Worm (Caenorhabditis elegans) whole organism, young adult: ENCODE results near the gene C27D6.1.
A peak's percentile ranks its signal among the peaks of the same experiment; 100 is the strongest.

Experiments
- B0019.2 ChIP-seq: fragments of 200-800 bp; sonication (Bioruptor generic); conservative IDR thresholded peaks from 2 replicates; pipeline ENCODE4 v1.3.6; 2022; ENCODE audit warnings: missing genetic modification reagents, missing genetic modification characterization, missing compliant biosample characterization
- B0336.3 ChIP-seq: fragments of 200-800 bp; sonication (Bioruptor generic); IDR thresholded peaks from 2 replicates; pipeline ENCODE4 v1.3.6; 2022; ENCODE audit warnings: missing genetic modification characterization, missing compliant biosample characterization
- C17E4.6 ChIP-seq: fragments of 200-800 bp; sonication (Bioruptor generic); IDR thresholded peaks from 2 replicates; pipeline ENCODE4 v1.3.6; 2022; ENCODE audit warnings: missing genetic modification reagents, missing genetic modification characterization, missing compliant biosample characterization
- D2030.7 ChIP-seq: fragments of 200-800 bp; sonication (Bioruptor generic); IDR thresholded peaks from 2 replicates; pipeline ENCODE4 v1.3.6; 2022; ENCODE audit warnings: missing genetic modification reagents, missing genetic modification characterization, missing compliant biosample characterization
- F10E7.11 ChIP-seq: sonication (generic microtip); optimal IDR thresholded peaks from 2 replicates; lab custom pipeline; 2017; ENCODE audit warnings: mild to moderate bottlenecking, missing genetic modification characterization, moderate library complexity, missing compliant biosample characterization
- F23B12.7 ChIP-seq: sonication (generic microtip); optimal IDR thresholded peaks from 2 replicates; lab custom pipeline; 2017; ENCODE audit warnings: missing genetic modification characterization, mild to moderate bottlenecking, missing compliant biosample characterization, antibody characterized with exemption, moderate library complexity; ENCODE audit not compliant: insufficient read depth
- F39B2.1 ChIP-seq: fragments of 200-800 bp; sonication (Bioruptor generic); IDR thresholded peaks from 2 replicates; pipeline ENCODE4 v1.3.6; 2022; ENCODE audit warnings: missing genetic modification reagents, missing genetic modification characterization, missing compliant biosample characterization
- F55B11.4 ChIP-seq: sonication (generic microtip); optimal IDR thresholded peaks from 2 replicates; lab custom pipeline; 2016; ENCODE audit warnings: missing compliant biosample characterization, missing genetic modification characterization, borderline replicate concordance; ENCODE audit not compliant: insufficient read depth
- F57C9.4 ChIP-seq: sonication (generic microtip); optimal IDR thresholded peaks from 2 replicates; lab custom pipeline; 2017; ENCODE audit warnings: mild to moderate bottlenecking, missing genetic modification characterization, missing compliant biosample characterization
- K12H6.12 ChIP-seq: fragments of 200-800 bp; sonication (Bioruptor generic); optimal IDR thresholded peaks from 2 replicates; lab custom pipeline; 2018; ENCODE audit warnings: mild to moderate bottlenecking, missing genetic modification characterization, missing compliant biosample characterization
- Y53F4B.3 ChIP-seq: fragments of 200-800 bp; sonication (Bioruptor generic); IDR thresholded peaks from 2 replicates; pipeline ENCODE4 v1.3.6; 2022; ENCODE audit warnings: missing genetic modification reagents, missing genetic modification characterization, missing compliant biosample characterization
- ZK185.1 ChIP-seq: sonication (generic microtip); optimal IDR thresholded peaks from 2 replicates; lab custom pipeline; 2016; ENCODE audit warnings: mild to moderate bottlenecking, missing genetic modification characterization, missing compliant biosample characterization; ENCODE audit not compliant: poor library complexity, severe bottlenecking
- atf-7 ChIP-seq: sonication (generic microtip); optimal IDR thresholded peaks from 2 replicates; lab custom pipeline; 2017; ENCODE audit warnings: mild to moderate bottlenecking, missing genetic modification characterization, missing compliant biosample characterization
- athp-1 ChIP-seq: sonication (generic microtip); optimal IDR thresholded peaks from 2 replicates; lab custom pipeline; 2017; ENCODE audit warnings: mild to moderate bottlenecking, missing genetic modification characterization, missing compliant biosample characterization
- attf-3 ChIP-seq: fragments of 200-800 bp; sonication (Bioruptor generic); conservative IDR thresholded peaks from 2 replicates; pipeline ENCODE4 v1.3.6; 2022; ENCODE audit warnings: missing genetic modification reagents, missing genetic modification characterization, missing compliant biosample characterization
- ccch-3 ChIP-seq: fragments of 200-800 bp; sonication (Bioruptor generic); optimal IDR thresholded peaks from 2 replicates; lab custom pipeline; 2018; ENCODE audit warnings: mild to moderate bottlenecking, missing genetic modification characterization, missing compliant biosample characterization
- efl-1 ChIP-seq: fragments of 150-350 bp; optimal IDR thresholded peaks from 2 replicates; lab custom pipeline; 2014; ENCODE audit warnings: missing biosample characterization, missing genetic modification reagents, missing genetic modification characterization
- egl-18 ChIP-seq: fragments of 200-800 bp; sonication (Bioruptor generic); IDR thresholded peaks from 2 replicates; pipeline ENCODE4 v1.3.6; 2022; ENCODE audit warnings: missing genetic modification reagents, missing genetic modification characterization, missing compliant biosample characterization
- gei-17 ChIP-seq: fragments of 200-800 bp; sonication (Bioruptor generic); optimal IDR thresholded peaks from 2 replicates; lab custom pipeline; 2018; ENCODE audit warnings: mild to moderate bottlenecking, missing genetic modification characterization, missing compliant biosample characterization
- him-1 ChIP-seq: sonication (generic microtip); optimal IDR thresholded peaks from 2 replicates; lab custom pipeline; 2016; ENCODE audit warnings: missing genotype, missing genetic modification reagents, missing genetic modification characterization, missing compliant biosample characterization
- hlh-12 ChIP-seq: sonication (generic microtip); optimal IDR thresholded peaks from 2 replicates; lab custom pipeline; 2016; ENCODE audit warnings: missing genetic modification characterization, missing compliant biosample characterization
- hmg-20 ChIP-seq: fragments of 200-800 bp; sonication (Bioruptor generic); IDR thresholded peaks from 2 replicates; pipeline ENCODE4 v1.3.6; 2022; ENCODE audit warnings: missing genetic modification reagents, missing genetic modification characterization, missing compliant biosample characterization
- let-607 ChIP-seq, 2 experiments: fragments of 200-800 bp in 1 of 2; sonication (Bioruptor generic) in 1 of 2; sonication (generic microtip) in 1 of 2; optimal IDR thresholded peaks; 2 replicates each; lab custom pipeline; 2016 to 2018; ENCODE audit warnings: mild to moderate bottlenecking in 2 of 2, missing compliant biosample characterization in 2 of 2, missing genetic modification characterization in 2 of 2, moderate library complexity in 2 of 2, missing genotype in 1 of 2
- lsl-1 ChIP-seq: fragments of 200-800 bp; sonication (Bioruptor generic); optimal IDR thresholded peaks from 2 replicates; lab custom pipeline; 2018; ENCODE audit warnings: mild to moderate bottlenecking, missing genetic modification characterization, moderate library complexity, missing compliant biosample characterization
- madf-10 ChIP-seq: sonication (generic microtip); optimal IDR thresholded peaks from 2 replicates; lab custom pipeline; 2016; ENCODE audit warnings: mild to moderate bottlenecking, missing genetic modification characterization, missing compliant biosample characterization
- mcd-1 ChIP-seq: fragments of 200-800 bp; sonication (Bioruptor generic); IDR thresholded peaks from 2 replicates; pipeline ENCODE4 v1.3.6; 2022; ENCODE audit warnings: missing genetic modification reagents, missing genetic modification characterization, missing compliant biosample characterization
- nhr-179 ChIP-seq: sonication (generic microtip); optimal IDR thresholded peaks from 2 replicates; lab custom pipeline; 2016; ENCODE audit warnings: mild to moderate bottlenecking, missing genetic modification characterization, missing compliant biosample characterization
- nhr-27 ChIP-seq: fragments of 200-800 bp; sonication (Bioruptor generic); optimal IDR thresholded peaks from 2 replicates; lab custom pipeline; 2018; ENCODE audit warnings: mild to moderate bottlenecking, missing genetic modification characterization, moderate library complexity, missing compliant biosample characterization
- nhr-80 ChIP-seq: sonication (generic microtip); optimal IDR thresholded peaks from 2 replicates; lab custom pipeline; 2016; ENCODE audit warnings: missing genetic modification characterization, missing compliant biosample characterization
- pha-4 ChIP-seq: fragments of 150-350 bp; sonication (generic microtip); optimal IDR thresholded peaks from 2 replicates; lab custom pipeline; 2014; ENCODE audit warnings: missing biosample characterization, missing genetic modification reagents, missing genetic modification characterization
- rcor-1 ChIP-seq: fragments of 200-800 bp; sonication (Bioruptor generic); IDR thresholded peaks from 2 replicates; pipeline ENCODE4 v1.3.6; 2022; ENCODE audit warnings: missing genetic modification reagents, missing genetic modification characterization, missing compliant biosample characterization
- snpc-1.3 ChIP-seq: sonication (generic microtip); optimal IDR thresholded peaks from 2 replicates; lab custom pipeline; 2017; ENCODE audit warnings: missing genetic modification characterization, mild to moderate bottlenecking, missing compliant biosample characterization, antibody characterized with exemption, moderate library complexity, missing genotype, missing genetic modification reagents; ENCODE audit not compliant: insufficient read depth
- snpc-4 ChIP-seq, 5 experiments: fragments of 150-350 bp in 1 of 5; sonication (generic microtip) in 4 of 5; optimal IDR thresholded peaks; 2 replicates each; lab custom pipeline; 2014 to 2018; ENCODE audit warnings: missing genetic modification characterization in 5 of 5, missing biosample characterization in 3 of 5, antibody characterized with exemption in 2 of 5, mild to moderate bottlenecking in 2 of 5, missing compliant biosample characterization in 2 of 5, missing genotype in 2 of 5, moderate library complexity in 2 of 5, missing genetic modification reagents in 1 of 5
- somi-1 ChIP-seq: fragments of 200-800 bp; sonication (Bioruptor generic); optimal IDR thresholded peaks from 2 replicates; lab custom pipeline; 2018; ENCODE audit warnings: mild to moderate bottlenecking, missing genetic modification characterization, missing compliant biosample characterization
- tbx-9 ChIP-seq: sonication (generic microtip); optimal IDR thresholded peaks from 2 replicates; lab custom pipeline; 2016; ENCODE audit warnings: borderline replicate concordance, missing genetic modification characterization, inconsistent platforms, missing compliant biosample characterization
- unc-62 ChIP-seq: fragments of 150-350 bp; optimal IDR thresholded peaks from 2 replicates; lab custom pipeline; 2014; ENCODE audit warnings: missing biosample characterization, missing genetic modification reagents, missing genetic modification characterization
- ztf-22 ChIP-seq: fragments of 200-800 bp; sonication (Bioruptor generic); optimal IDR thresholded peaks from 2 replicates; lab custom pipeline; 2018; ENCODE audit warnings: mild to moderate bottlenecking, missing genetic modification characterization, moderate library complexity, missing compliant biosample characterization

Gene C27D6.1

ce11 chrII:5185955-5186539 is 13.5 kb downstream of the C27D6.1 start:
- TF ChIP-seq B0336.3 (GFP tag; lab: Robert Waterston, UW) (peak; percentile 30; the same call in 1 of the 2 replicates), gei-17 (GFP tag; lab: Kevin White, UChicago) (no peak), nhr-80 (peak; percentile 90), unc-62 (GFP tag; lab: Kevin White, UChicago) (peak; percentile 30), ztf-22 (GFP tag; lab: Kevin White, UChicago) (peak; percentile 44), mcd-1 (GFP tag; lab: Robert Waterston, UW) (0 out of 2 replicates have a peak, but pooled peaks have one; percentile 5), madf-10 (tag; lab: Kevin White, UChicago) (no peak), C17E4.6 (GFP tag; lab: Robert Waterston, UW) (no peak)

ce11 chrII:5186870-5187269 is 14.3 kb downstream of the C27D6.1 start:
- TF ChIP-seq atf-7 (tag; lab: Kevin White, UChicago) (no peak), nhr-80 (peak; percentile 40)

ce11 chrII:5187469-5187868 is 14.9 kb downstream of the C27D6.1 start, which contains the start of gene crh-2:
Gene crh-2, minus strand, starts transcription at chrII:5187569.
- TF ChIP-seq him-1 (tag; lab: Kevin White, UChicago) (no peak), F55B11.4 (no peak), hlh-12 (tag; lab: Kevin White, UChicago) (no peak), somi-1 (GFP tag; lab: Kevin White, UChicago) (no peak), F10E7.11 (tag; lab: Kevin White, UChicago) (no peak), snpc-4 (GFP tag; optimal IDR thresholded peaks at IDR 0.05; lab: Kevin White, UChicago) (no peak), snpc-4 (tag; optimal IDR thresholded peaks at IDR 0.05; lab: Kevin White, UChicago) (no peak), Y53F4B.3 (GFP tag; lab: Robert Waterston, UW) (no peak), B0019.2 (GFP tag; lab: Robert Waterston, UW) (no peak)
- TF ChIP-seq, all 124 proteins: peak for 0

ce11 chrII:5187934-5188333 is 15.4 kb downstream of the C27D6.1 start:
- TF ChIP-seq ztf-22 (GFP tag; lab: Kevin White, UChicago) (no peak), nhr-27 (tag; lab: Kevin White, UChicago) (no peak), mcd-1 (GFP tag; lab: Robert Waterston, UW) (peak; percentile 57; the same call in 1 of the 2 replicates), lsl-1 (peak; percentile 80), egl-18 (GFP tag; lab: Robert Waterston, UW) (no peak), efl-1 (GFP tag; lab: Kevin White, UChicago) (peak; percentile 20), F23B12.7 (no peak), D2030.7 (GFP tag; lab: Robert Waterston, UW) (peak; percentile 27; the same call in 1 of the 2 replicates), F10E7.11 (tag; lab: Kevin White, UChicago) (no peak)

DNA sequence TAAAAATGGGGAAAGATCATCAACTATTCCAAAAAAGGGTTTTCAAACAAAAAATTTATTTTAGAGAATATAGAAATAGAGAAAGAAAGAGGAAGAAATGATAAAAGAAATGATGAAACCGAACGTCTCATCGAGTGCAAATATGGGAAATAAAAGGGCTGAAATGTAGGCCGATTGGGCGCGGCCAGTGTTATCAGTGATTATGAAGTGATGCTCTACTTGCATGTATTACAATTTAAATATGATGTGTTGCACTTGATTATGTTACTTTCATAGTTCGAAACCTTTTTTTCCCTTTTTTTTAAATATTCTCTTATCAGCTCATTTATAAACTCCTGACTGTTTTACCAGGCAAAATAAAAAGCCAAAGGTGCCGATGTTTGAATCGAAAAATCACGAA is 19.2 kb downstream of the C27D6.1 start:
- TF ChIP-seq attf-3 (no peak), nhr-80 (peak; percentile 85), ZK185.1 (tag; lab: Kevin White, UChicago) (no peak), tbx-9 (tag; lab: Kevin White, UChicago) (no peak), rcor-1 (GFP tag; lab: Robert Waterston, UW) (no peak)

DNA sequence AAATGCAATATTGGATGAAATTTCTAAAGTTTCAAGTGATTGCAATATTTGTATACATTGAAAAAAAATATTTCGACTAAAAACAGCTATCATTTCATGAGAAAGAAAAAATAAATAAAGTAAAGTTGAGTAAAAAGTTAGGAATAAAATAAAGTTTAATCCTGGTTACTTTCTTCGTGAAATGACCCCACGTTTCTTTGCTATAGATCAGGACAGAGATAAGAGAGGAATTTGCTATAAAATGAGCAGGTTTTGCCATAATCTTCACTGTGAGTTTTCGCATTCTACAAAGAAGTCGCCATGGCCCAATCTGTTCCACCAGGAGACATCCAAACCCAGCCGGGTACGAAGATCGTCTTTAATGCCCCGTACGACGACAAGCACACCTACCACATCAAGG is 21.5 kb downstream of the C27D6.1 start, which contains the start of gene msp-49:
Gene msp-49, plus strand, starts transcription at position 301 of the 400 bp plus-strand sequence.
- TF ChIP-seq snpc-1.3 (tag; lab: Kevin White, UChicago) (no peak), athp-1 (tag; lab: Kevin White, UChicago) (no peak), F57C9.4 (tag; lab: Kevin White, UChicago) (no peak), nhr-179 (no peak), let-607 (tag; optimal IDR thresholded peaks at IDR 0.05; lab: Kevin White, UChicago) (no peak), madf-10 (tag; lab: Kevin White, UChicago) (no peak), hlh-12 (tag; lab: Kevin White, UChicago) (no peak), ccch-3 (GFP tag; lab: Kevin White, UChicago) (no peak), pha-4 (no peak), rcor-1 (GFP tag; lab: Robert Waterston, UW) (no peak), F39B2.1 (no peak), K12H6.12 (tag; lab: Kevin White, UChicago) (no peak), hmg-20 (GFP tag; lab: Robert Waterston, UW) (no peak), F23B12.7 (no peak)
